Worm (Caenorhabditis elegans) whole organism, L3 larva: ENCODE measurements around the gene mec-7.

Experiments
- R02D3.7 ChIP-seq: fragments of 150-350 bp; optimal IDR thresholded peaks from 2 replicates; lab custom pipeline; 2014; ENCODE audit warnings: missing biosample characterization, missing genetic modification characterization
- aly-2 ChIP-seq: fragments of 150-350 bp; optimal IDR thresholded peaks from 2 replicates; lab custom pipeline; 2014; ENCODE audit warnings: missing biosample characterization, missing genetic modification characterization
- ama-1 ChIP-seq: fragments of 150-350 bp; optimal IDR thresholded peaks from 2 replicates; lab custom pipeline; 2018
- ceh-82 ChIP-seq: fragments of 150-350 bp; optimal IDR thresholded peaks from 2 replicates; lab custom pipeline; 2014; ENCODE audit warnings: missing biosample characterization, missing genetic modification characterization
- egl-27 ChIP-seq: sonication (generic microtip); optimal IDR thresholded peaks from 4 replicates; lab custom pipeline; 2017; ENCODE audit warnings: missing biosample characterization, missing genetic modification reagents, missing genetic modification characterization
- elt-1 ChIP-seq: fragments of 150-350 bp; optimal IDR thresholded peaks from 2 replicates; lab custom pipeline; 2014; ENCODE audit warnings: missing biosample characterization, missing genetic modification characterization
- elt-2 ChIP-seq: sonication (generic microtip); optimal IDR thresholded peaks from 2 replicates; lab custom pipeline; 2016; ENCODE audit warnings: missing genetic modification reagents, mild to moderate bottlenecking, missing genetic modification characterization, missing compliant biosample characterization
- nhr-28 ChIP-seq: fragments of 150-350 bp; optimal IDR thresholded peaks from 2 replicates; lab custom pipeline; 2014; ENCODE audit warnings: missing biosample characterization, missing genetic modification characterization
- nhr-76 ChIP-seq: fragments of 150-350 bp; sonication (generic microtip); optimal IDR thresholded peaks from 5 replicates; lab custom pipeline; 2014; ENCODE audit warnings: missing biosample characterization, missing genetic modification characterization
- pha-4 ChIP-seq: fragments of 150-350 bp; optimal IDR thresholded peaks from 2 replicates; lab custom pipeline; 2014; ENCODE audit warnings: missing biosample characterization, missing genetic modification reagents, missing genetic modification characterization
- pqm-1 ChIP-seq: fragments of 150-350 bp; optimal IDR thresholded peaks from 2 replicates; lab custom pipeline; 2017; ENCODE audit warnings: missing biosample characterization, missing genetic modification characterization, inconsistent platforms
- skn-1 ChIP-seq: fragments of 150-350 bp; optimal IDR thresholded peaks from 2 replicates; lab custom pipeline; 2014; ENCODE audit warnings: missing biosample characterization, missing genetic modification characterization
- unc-62 ChIP-seq: fragments of 150-350 bp; sonication (generic microtip); optimal IDR thresholded peaks from 4 replicates; lab custom pipeline; 2014; ENCODE audit warnings: missing biosample characterization, missing genetic modification reagents, missing genetic modification characterization
- ztf-4 ChIP-seq: fragments of 150-350 bp; optimal IDR thresholded peaks from 2 replicates; lab custom pipeline; 2014; ENCODE audit warnings: missing biosample characterization, missing genetic modification characterization

DNA sequence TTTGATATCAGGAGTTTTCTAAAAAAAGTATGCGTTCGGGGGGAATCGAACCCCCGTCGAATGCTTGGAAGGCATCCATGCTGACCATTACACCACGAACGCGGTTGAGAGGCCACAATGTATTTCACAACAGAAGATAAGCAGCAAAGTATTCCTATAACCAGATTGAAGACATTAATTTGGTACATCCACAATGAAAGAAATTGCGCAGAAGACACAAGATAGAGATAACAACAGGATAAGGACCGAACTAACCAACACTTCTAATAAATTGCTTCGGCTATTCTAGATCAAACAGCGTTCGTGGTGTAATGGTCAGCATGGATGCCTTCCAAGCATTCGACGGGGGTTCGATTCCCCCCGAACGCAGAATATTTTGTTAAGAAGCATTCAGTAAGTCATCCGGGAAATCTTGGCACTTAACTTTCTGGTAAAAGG lies 17.8 kb upstream of the mec-7 start:
- TF ChIP-seq R02D3.7 (no peak), skn-1 (tag; lab: Kevin White, UChicago) (no peak), ama-1 (lab: Kevin White, UChicago) (no peak), egl-27 (tag; lab: Kevin White, UChicago) (peak; percentile 17), ceh-82 (tag; lab: Kevin White, UChicago) (no peak), nhr-28 (tag; lab: Kevin White, UChicago) (no peak), elt-1 (tag; lab: Kevin White, UChicago) (no peak), nhr-76 (tag; lab: Kevin White, UChicago) (no peak), aly-2 (tag; lab: Kevin White, UChicago) (no peak), elt-2 (tag; lab: Kevin White, UChicago) (peak; percentile 35), unc-62 (no peak), pha-4 (tag; lab: Kevin White, UChicago) (no peak), ztf-4 (tag; lab: Kevin White, UChicago) (no peak), pqm-1 (tag; lab: Kevin White, UChicago) (peak; percentile 31)
